Worm (Caenorhabditis elegans) whole organism, L1 larva: ENCODE results near the gene crn-2.

Experiments
- blmp-1 ChIP-seq: fragments of 150-350 bp; optimal IDR thresholded peaks from 2 replicates; lab custom pipeline; 2014; ENCODE audit warnings: missing biosample characterization, missing genetic modification characterization
- nhr-11 ChIP-seq: fragments of 150-350 bp; optimal IDR thresholded peaks from 2 replicates; lab custom pipeline; 2014; ENCODE audit warnings: missing biosample characterization, missing genetic modification characterization

ce11 chrV:5576008-5576407 lies 18.4 kb upstream of the crn-2 start:
- TF ChIP-seq blmp-1 (no peak), nhr-11 (tag; lab: Kevin White, UChicago) (no peak)
